Worm (Caenorhabditis elegans) whole organism, young adult: ENCODE results near the gene irld-30.
A peak's percentile ranks its signal among the peaks of the same experiment; 100 is the strongest.
"Not testable (repeated sequence)": the region's sequence is repeated elsewhere in the genome, so short reads cannot be mapped to it uniquely, and the experiment has no call there.

Experiments used
- B0035.1 ChIP-seq: sonication (generic microtip); optimal IDR thresholded peaks from 2 replicates; lab custom pipeline; 2016; ENCODE audit warnings: missing genetic modification characterization, mild to moderate bottlenecking, missing compliant biosample characterization, missing genotype, missing genetic modification reagents
- C06A6.2 ChIP-seq: fragments of 200-800 bp; sonication (Bioruptor generic); conservative IDR thresholded peaks from 2 replicates; pipeline ENCODE4 v1.3.6; 2022; ENCODE audit warnings: missing genetic modification characterization, missing compliant biosample characterization
- F49E8.2 ChIP-seq: sonication (generic microtip); optimal IDR thresholded peaks from 3 replicates; lab custom pipeline; 2017; ENCODE audit warnings: missing genetic modification characterization, mild to moderate bottlenecking, missing compliant biosample characterization, antibody characterized with exemption, moderate library complexity; ENCODE audit not compliant: insufficient read depth
- F52B5.7 ChIP-seq: sonication (generic microtip); optimal IDR thresholded peaks from 2 replicates; lab custom pipeline; 2016; ENCODE audit warnings: mild to moderate bottlenecking, missing genetic modification characterization, missing compliant biosample characterization
- F55B11.4 ChIP-seq: sonication (generic microtip); optimal IDR thresholded peaks from 2 replicates; lab custom pipeline; 2016; ENCODE audit warnings: missing compliant biosample characterization, missing genetic modification characterization, borderline replicate concordance; ENCODE audit not compliant: insufficient read depth
- Y53F4B.3 ChIP-seq: fragments of 200-800 bp; sonication (Bioruptor generic); IDR thresholded peaks from 2 replicates; pipeline ENCODE4 v1.3.6; 2022; ENCODE audit warnings: missing genetic modification reagents, missing genetic modification characterization, missing compliant biosample characterization
- Y67H2A.10 ChIP-seq: fragments of 200-800 bp; sonication (Bioruptor generic); conservative IDR thresholded peaks from 2 replicates; pipeline ENCODE4 v1.3.6; 2022; ENCODE audit warnings: missing genetic modification reagents, missing genetic modification characterization, missing compliant biosample characterization
- ZK185.1 ChIP-seq: sonication (generic microtip); optimal IDR thresholded peaks from 2 replicates; lab custom pipeline; 2016; ENCODE audit warnings: mild to moderate bottlenecking, missing genetic modification characterization, missing compliant biosample characterization; ENCODE audit not compliant: poor library complexity, severe bottlenecking
- ama-1 ChIP-seq, 3 experiments: fragments of 150-350 bp in 1 of 3; sonication (generic microtip) in 2 of 3; optimal IDR thresholded peaks; 2 replicates each; lab custom pipeline; 2014 to 2018; ENCODE audit warnings: missing biosample characterization in 2 of 3, missing genetic modification characterization in 2 of 3, missing genetic modification reagents in 2 of 3
- bed-1 ChIP-seq: fragments of 200-800 bp; sonication (Bioruptor generic); IDR thresholded peaks from 2 replicates; pipeline ENCODE4 v1.3.6; 2022; ENCODE audit warnings: missing genetic modification reagents, missing genetic modification characterization, missing compliant biosample characterization
- cebp-2 ChIP-seq: fragments of 200-800 bp; sonication (Bioruptor generic); IDR thresholded peaks from 2 replicates; pipeline ENCODE4 v1.3.6; 2022; ENCODE audit warnings: missing genetic modification characterization, missing compliant biosample characterization
- ceh-100 ChIP-seq: fragments of 200-800 bp; sonication (Bioruptor generic); IDR thresholded peaks from 2 replicates; pipeline ENCODE4 v1.3.6; 2022; ENCODE audit warnings: missing genetic modification reagents, missing genetic modification characterization, missing compliant biosample characterization
- ceh-27 ChIP-seq: fragments of 200-800 bp; sonication (Bioruptor generic); optimal IDR thresholded peaks from 2 replicates; lab custom pipeline; 2018; ENCODE audit warnings: mild to moderate bottlenecking, missing genetic modification characterization, moderate library complexity, missing compliant biosample characterization
- ceh-91 ChIP-seq: fragments of 200-800 bp; sonication (Bioruptor generic); IDR thresholded peaks from 2 replicates; pipeline ENCODE4 v1.3.6; 2022; ENCODE audit warnings: missing genetic modification reagents, missing genetic modification characterization, missing compliant biosample characterization
- die-1 ChIP-seq: sonication (generic microtip); optimal IDR thresholded peaks from 2 replicates; lab custom pipeline; 2016; ENCODE audit warnings: missing genotype, mild to moderate bottlenecking, missing genetic modification characterization, missing compliant biosample characterization
- dox-1 ChIP-seq: fragments of 200-800 bp; sonication (Bioruptor generic); IDR thresholded peaks from 2 replicates; pipeline ENCODE4 v1.3.6; 2022; ENCODE audit warnings: missing genetic modification reagents, missing genetic modification characterization, missing compliant biosample characterization
- egl-44 ChIP-seq: fragments of 200-800 bp; sonication (Bioruptor generic); IDR thresholded peaks from 2 replicates; pipeline ENCODE4 v1.3.6; 2022; ENCODE audit warnings: missing genetic modification reagents, missing genetic modification characterization, missing compliant biosample characterization
- egrh-3 ChIP-seq: fragments of 200-800 bp; sonication (Bioruptor generic); IDR thresholded peaks from 2 replicates; pipeline ENCODE4 v1.3.6; 2022; ENCODE audit warnings: missing genetic modification reagents, missing genetic modification characterization, missing compliant biosample characterization
- ets-4 ChIP-seq: fragments of 200-800 bp; sonication (Bioruptor generic); optimal IDR thresholded peaks from 2 replicates; lab custom pipeline; 2018; ENCODE audit warnings: mild to moderate bottlenecking, missing genetic modification characterization, missing compliant biosample characterization
- hlh-26 ChIP-seq: fragments of 200-800 bp; sonication (Bioruptor generic); conservative IDR thresholded peaks from 2 replicates; pipeline ENCODE4 v1.3.6; 2022; ENCODE audit warnings: missing genetic modification reagents, missing genetic modification characterization, missing compliant biosample characterization
- hmg-1.2 ChIP-seq: fragments of 200-800 bp; sonication (Bioruptor generic); IDR thresholded peaks from 2 replicates; pipeline ENCODE4 v1.3.6; 2022; ENCODE audit warnings: missing genetic modification reagents, missing genetic modification characterization, missing compliant biosample characterization
- hrde-1 ChIP-seq: sonication (generic microtip); optimal IDR thresholded peaks from 2 replicates; lab custom pipeline; 2016; ENCODE audit warnings: missing genetic modification characterization, mild to moderate bottlenecking, missing compliant biosample characterization, moderate library complexity, missing genotype, missing genetic modification reagents, borderline replicate concordance
- lsy-27 ChIP-seq: sonication (generic microtip); optimal IDR thresholded peaks from 2 replicates; lab custom pipeline; 2017; ENCODE audit warnings: missing genetic modification characterization, mild to moderate bottlenecking, missing compliant biosample characterization, antibody characterized with exemption, missing genotype, borderline replicate concordance; ENCODE audit not compliant: insufficient read depth
- madf-10 ChIP-seq: sonication (generic microtip); optimal IDR thresholded peaks from 2 replicates; lab custom pipeline; 2016; ENCODE audit warnings: mild to moderate bottlenecking, missing genetic modification characterization, missing compliant biosample characterization
- nhr-179 ChIP-seq: sonication (generic microtip); optimal IDR thresholded peaks from 2 replicates; lab custom pipeline; 2016; ENCODE audit warnings: mild to moderate bottlenecking, missing genetic modification characterization, missing compliant biosample characterization
- nhr-27 ChIP-seq: fragments of 200-800 bp; sonication (Bioruptor generic); optimal IDR thresholded peaks from 2 replicates; lab custom pipeline; 2018; ENCODE audit warnings: mild to moderate bottlenecking, missing genetic modification characterization, moderate library complexity, missing compliant biosample characterization
- nhr-80 ChIP-seq: sonication (generic microtip); optimal IDR thresholded peaks from 2 replicates; lab custom pipeline; 2016; ENCODE audit warnings: missing genetic modification characterization, missing compliant biosample characterization
- repo-1 ChIP-seq: sonication (generic microtip); optimal IDR thresholded peaks from 2 replicates; lab custom pipeline; 2017; ENCODE audit warnings: mild to moderate bottlenecking, missing genetic modification characterization, missing compliant biosample characterization
- rpc-1 ChIP-seq, 2 experiments: fragments of 150-350 bp in 1 of 2; sonication (generic microtip) in 1 of 2; optimal IDR thresholded peaks; 2 replicates each; lab custom pipeline; 2014 to 2018; ENCODE audit warnings: missing biosample characterization in 1 of 2, missing genetic modification characterization in 1 of 2, missing genetic modification reagents in 1 of 2, missing genotype in 1 of 2
- sea-2 ChIP-seq: fragments of 200-800 bp; sonication (Bioruptor generic); IDR thresholded peaks from 2 replicates; pipeline ENCODE4 v1.3.6; 2022; ENCODE audit warnings: missing genetic modification characterization, missing compliant biosample characterization
- snpc-4 ChIP-seq, 5 experiments: fragments of 150-350 bp in 1 of 5; sonication (generic microtip) in 4 of 5; optimal IDR thresholded peaks; 2 replicates each; lab custom pipeline; 2014 to 2018; ENCODE audit warnings: missing genetic modification characterization in 5 of 5, missing biosample characterization in 3 of 5, antibody characterized with exemption in 2 of 5, mild to moderate bottlenecking in 2 of 5, missing compliant biosample characterization in 2 of 5, missing genotype in 2 of 5, moderate library complexity in 2 of 5, missing genetic modification reagents in 1 of 5
- tbp1 ChIP-seq: fragments of 200-800 bp; sonication (Bioruptor generic); optimal IDR thresholded peaks from 2 replicates; lab custom pipeline; 2018; ENCODE audit warnings: mild to moderate bottlenecking, missing genetic modification characterization, missing compliant biosample characterization
- tlf-1 ChIP-seq: fragments of 200-800 bp; sonication (Bioruptor generic); optimal IDR thresholded peaks from 2 replicates; lab custom pipeline; 2018; ENCODE audit warnings: mild to moderate bottlenecking, missing genetic modification characterization, missing compliant biosample characterization
- unc-62 ChIP-seq: fragments of 150-350 bp; optimal IDR thresholded peaks from 2 replicates; lab custom pipeline; 2014; ENCODE audit warnings: missing biosample characterization, missing genetic modification reagents, missing genetic modification characterization
- ztf-25 ChIP-seq: fragments of 200-800 bp; sonication (Bioruptor generic); IDR thresholded peaks from 2 replicates; pipeline ENCODE4 v1.3.6; 2022; ENCODE audit warnings: missing genetic modification reagents, missing genetic modification characterization, missing compliant biosample characterization
- ztf-3 ChIP-seq: fragments of 200-800 bp; sonication (Bioruptor generic); optimal IDR thresholded peaks from 2 replicates; lab custom pipeline; 2018; ENCODE audit warnings: mild to moderate bottlenecking, missing genetic modification characterization, missing compliant biosample characterization

The irld-30 gene

DNA sequence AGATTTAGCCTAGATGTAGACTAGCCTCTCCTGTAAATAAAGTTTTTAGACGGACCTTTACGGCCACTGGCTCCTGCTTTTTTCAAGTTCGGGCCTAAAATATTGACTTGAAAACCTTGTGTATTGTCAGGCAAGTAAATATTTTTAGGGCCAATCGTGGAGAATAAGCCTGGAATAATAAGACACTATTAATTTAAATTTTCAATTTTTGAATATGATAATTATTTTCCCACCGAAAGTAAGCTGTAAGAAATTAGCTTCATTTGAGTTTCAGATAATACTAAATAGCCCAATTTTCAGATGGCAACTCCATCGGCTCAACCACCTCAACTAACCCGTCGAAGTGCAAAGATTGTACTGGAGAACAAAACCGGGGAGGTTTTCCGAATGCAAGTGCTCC, 14.8 kb downstream of the irld-30 start, which contains the start of gene pud-4:
Gene pud-4 (plus strand): TSS at position 301 of the 400 bp plus-strand sequence.
- TF ChIP-seq F55B11.4 (tag; lab: Kevin White, UChicago) = no peak

DNA sequence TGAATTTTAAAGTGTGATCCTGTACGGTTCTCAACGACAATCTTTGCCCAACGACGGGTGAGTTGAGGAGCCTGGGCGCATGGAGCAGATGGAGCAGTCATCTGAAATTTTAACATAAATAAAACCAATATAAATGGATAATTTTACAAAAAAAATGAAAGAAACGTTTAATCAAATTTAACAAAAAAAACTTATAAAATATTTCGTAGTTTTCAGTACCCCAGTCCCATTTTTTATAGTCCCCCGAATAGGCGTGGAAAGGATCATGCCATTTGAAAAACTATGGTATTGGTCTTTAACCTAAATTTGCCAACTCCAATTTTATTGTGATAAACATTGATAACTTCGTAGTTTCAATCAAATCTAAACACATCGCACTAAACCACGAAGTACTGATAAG, 16.1 kb downstream of the irld-30 start, which contains the start of gene pud-3:
Gene pud-3 (minus strand): TSS at position 101 of the 400 bp plus-strand sequence.
- TF ChIP-seq hlh-26 (GFP tag; lab: Robert Waterston, UW) (no peak), egrh-3 (GFP tag; lab: Robert Waterston, UW) (no peak), ama-1 (optimal IDR thresholded peaks at IDR 0.05; lab: Kevin White, UChicago) (no peak), ama-1 (GFP tag; optimal IDR thresholded peaks at IDR 0.05; lab: Kevin White, UChicago) (no peak), repo-1 (tag; lab: Kevin White, UChicago) (no peak), ceh-27 (GFP tag; lab: Kevin White, UChicago) (no peak), ZK185.1 (tag; lab: Kevin White, UChicago) (no peak), ets-4 (GFP tag; lab: Kevin White, UChicago) (no peak), bed-1 (GFP tag; lab: Robert Waterston, UW) (no peak), ztf-25 (GFP tag; lab: Robert Waterston, UW) (no peak), F49E8.2 (tag; lab: Kevin White, UChicago) (no peak), F55B11.4 (tag; lab: Kevin White, UChicago) (no peak), ceh-100 (no peak), Y67H2A.10 (GFP tag; lab: Robert Waterston, UW) (no peak), nhr-27 (tag; lab: Kevin White, UChicago) (no peak), snpc-4 (GFP tag; optimal IDR thresholded peaks at IDR 0.05; lab: Kevin White, UChicago) (no peak), snpc-4 (tag; optimal IDR thresholded peaks at IDR 0.05; lab: Kevin White, UChicago) (no peak), Y53F4B.3 (GFP tag; lab: Robert Waterston, UW) (no peak)

DNA sequence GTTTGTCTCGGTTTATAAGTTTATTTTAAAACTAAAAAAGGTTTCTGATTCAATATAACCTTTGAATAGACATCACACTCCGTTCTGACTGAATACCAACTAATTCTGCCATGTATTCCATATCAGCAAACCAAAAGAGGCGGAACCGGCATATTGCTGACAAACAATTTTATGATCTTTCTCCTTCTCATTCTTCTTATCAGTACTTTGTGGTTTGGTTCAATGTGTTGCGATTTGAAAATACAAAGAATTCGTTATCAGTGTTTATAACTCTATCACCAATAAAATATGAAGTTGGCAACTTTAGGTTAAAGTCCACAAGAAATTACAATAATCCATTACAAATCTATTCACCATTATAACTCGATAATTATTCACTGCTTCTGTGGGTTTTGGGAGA, 16.9 kb downstream of the irld-30 start:
- TF ChIP-seq dox-1 (GFP tag; lab: Robert Waterston, UW) (0 out of 2 replicates have a peak, but pooled peaks have one; percentile 12), nhr-80 (tag; lab: Kevin White, UChicago) (peak; percentile 85), ceh-27 (GFP tag; lab: Kevin White, UChicago) (no peak)
- TF ChIP-seq, all 124 proteins: peak for 2

DNA sequence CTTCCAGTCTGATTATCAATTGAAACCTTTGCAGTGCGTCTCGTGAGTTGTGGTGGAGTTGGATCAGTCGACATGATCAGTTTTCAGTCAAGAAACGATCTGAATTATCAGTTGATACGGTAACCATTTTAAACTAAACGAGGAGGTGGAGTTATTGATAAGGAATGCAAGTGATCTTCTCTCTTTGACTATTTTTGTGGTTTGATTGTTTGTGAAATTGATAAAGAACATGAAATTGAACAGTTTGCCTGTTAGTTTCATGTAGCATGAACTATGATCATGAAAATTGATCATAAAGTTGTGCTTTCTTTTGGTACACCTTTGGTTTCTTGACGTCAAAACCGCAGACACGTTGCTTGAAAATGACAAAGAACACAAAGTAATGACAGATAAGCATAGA, 18.7 kb downstream of the irld-30 start, which contains the start of gene pud-1.2:
Gene pud-1.2 (minus strand): TSS at position 101 of the 400 bp plus-strand sequence.
- not testable (repeated sequence) for TF ChIP-seq egrh-3 (GFP tag; lab: Robert Waterston, UW); hrde-1 (tag; lab: Kevin White, UChicago); dox-1 (GFP tag; lab: Robert Waterston, UW)

DNA sequence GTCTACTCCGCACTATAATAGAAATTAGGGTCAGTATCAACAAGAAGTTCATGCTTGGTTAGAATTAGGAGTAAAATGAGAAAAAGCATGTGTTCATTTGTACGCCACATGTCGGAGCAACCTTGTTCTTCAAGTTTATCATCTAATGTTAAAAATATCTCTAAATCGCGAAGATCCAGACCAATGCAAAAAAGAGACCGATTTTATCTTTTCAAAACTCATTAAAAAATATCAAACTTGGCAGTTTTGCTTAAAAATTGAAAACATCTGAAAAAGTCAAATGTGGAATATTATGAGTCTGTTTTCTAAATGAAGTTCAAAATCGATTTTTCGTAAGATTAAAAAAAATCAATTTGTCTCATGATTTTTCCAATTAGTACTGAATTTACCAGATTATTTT, 20.2 kb downstream of the irld-30 start, which contains the start of gene Y19D10B.6:
Gene Y19D10B.6 (minus strand): TSS at position 101 of the 400 bp plus-strand sequence.
- TF ChIP-seq rpc-1 (optimal IDR thresholded peaks at IDR 0.05; lab: Kevin White, UChicago); rpc-1 (tag; optimal IDR thresholded peaks at IDR 0.05; lab: Kevin White, UChicago); C06A6.2 (GFP tag; lab: Robert Waterston, UW); repo-1 (tag; lab: Kevin White, UChicago): not testable (repeated sequence)

DNA sequence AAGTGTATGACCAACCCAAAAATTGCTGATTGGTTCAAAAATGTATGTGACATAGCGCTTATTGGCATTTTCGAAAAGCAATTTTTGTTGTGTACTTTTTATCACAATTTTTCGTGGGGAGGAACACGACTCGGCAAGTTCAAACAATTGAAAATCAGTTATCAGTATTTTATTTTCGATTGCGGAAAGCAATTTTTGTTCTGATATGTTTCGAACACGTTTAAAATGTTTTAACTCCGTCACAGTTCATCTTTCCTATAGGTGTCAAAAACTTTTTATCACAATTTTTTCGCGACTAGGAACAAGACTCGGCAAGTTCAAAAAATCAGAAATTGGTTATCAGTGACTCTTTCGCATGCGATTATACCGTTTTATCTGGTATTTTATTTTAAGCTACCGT, 32.9 kb downstream of the irld-30 start:
- TF ChIP-seq tbp1 (GFP tag; lab: Kevin White, UChicago) (peak; percentile 43), lsy-27 (tag; lab: Kevin White, UChicago) (no peak), F52B5.7 (no peak), ztf-3 (GFP tag; lab: Kevin White, UChicago) (no peak), unc-62 (GFP tag; lab: Kevin White, UChicago) (peak; percentile 10), ceh-27 (GFP tag; lab: Kevin White, UChicago) (no peak), B0035.1 (no peak), ceh-91 (GFP tag; lab: Robert Waterston, UW) (no peak), egl-44 (GFP tag; lab: Robert Waterston, UW) (0 out of 2 replicates have a peak, but pooled peaks have one; percentile 36), cebp-2 (GFP tag; lab: Robert Waterston, UW) (no peak), nhr-27 (tag; lab: Kevin White, UChicago) (no peak), tlf-1 (peak; percentile 31), hmg-1.2 (no peak), die-1 (no peak), madf-10 (peak; percentile 41), sea-2 (no peak), nhr-179 (tag; lab: Kevin White, UChicago) (no peak)
